Fruit fly (Drosophila melanogaster) whole organism, prepupa: ENCODE results near the gene TyrR.

Experiments
- Blimp-1 ChIP-seq: fragments of 200-800 bp; sonication (Bioruptor generic); optimal IDR thresholded peaks from 3 replicates; lab custom pipeline; 2017; ENCODE audit warnings: missing biosample characterization, missing genetic modification characterization, mild to moderate bottlenecking, moderate library complexity, missing genetic modification reagents
- CG10631 ChIP-seq: fragments of 200-800 bp; sonication (Bioruptor generic); optimal IDR thresholded peaks from 2 replicates; lab custom pipeline; 2016; ENCODE audit warnings: missing biosample characterization, missing genetic modification characterization
- CG11294 ChIP-seq: fragments of 200-800 bp; sonication (Bioruptor generic); IDR thresholded peaks from 2 replicates; pipeline ENCODE4 v1.3.6; 2022; ENCODE audit warnings: missing biosample characterization, missing genetic modification characterization
- CG11762 ChIP-seq: fragments of 200-800 bp; sonication (Bioruptor generic); optimal IDR thresholded peaks from 3 replicates; lab custom pipeline; 2016; ENCODE audit warnings: missing biosample characterization, missing genetic modification characterization; ENCODE audit not compliant: insufficient read depth
- CG15336 ChIP-seq: fragments of 200-800 bp; sonication (Bioruptor generic); IDR thresholded peaks from 2 replicates; pipeline ENCODE4 v1.3.6; 2022; ENCODE audit warnings: missing biosample characterization, missing genetic modification characterization
- CG16779 ChIP-seq: fragments of 200-800 bp; sonication (Bioruptor generic); optimal IDR thresholded peaks from 3 replicates; lab custom pipeline; 2017; ENCODE audit warnings: missing biosample characterization, mild to moderate bottlenecking, missing genetic modification characterization
- CG3032 ChIP-seq: fragments of 200-800 bp; optimal IDR thresholded peaks from 2 replicates; lab custom pipeline; 2019; ENCODE audit warnings: missing biosample characterization, mild to moderate bottlenecking, missing genetic modification characterization, moderate library complexity
- CG32006 ChIP-seq: fragments of 200-800 bp; sonication (Bioruptor generic); optimal IDR thresholded peaks from 3 replicates; lab custom pipeline; 2017; ENCODE audit warnings: missing biosample characterization, mild to moderate bottlenecking, missing genetic modification characterization
- CG34406 ChIP-seq: fragments of 200-800 bp; sonication (Bioruptor generic); optimal IDR thresholded peaks from 3 replicates; lab custom pipeline; 2016; ENCODE audit warnings: missing biosample characterization, missing genetic modification characterization
- CG3919 ChIP-seq: fragments of 200-800 bp; sonication (Bioruptor generic); optimal IDR thresholded peaks from 3 replicates; lab custom pipeline; 2016; ENCODE audit warnings: missing biosample characterization, missing genetic modification characterization
- CG6276 ChIP-seq: fragments of 200-800 bp; sonication (Bioruptor generic); optimal IDR thresholded peaks from 2 replicates; lab custom pipeline; 2017; ENCODE audit warnings: missing biosample characterization, mild to moderate bottlenecking, missing genetic modification characterization
- CG6792 ChIP-seq: fragments of 200-800 bp; sonication (Bioruptor generic); optimal IDR thresholded peaks from 3 replicates; lab custom pipeline; 2016; ENCODE audit warnings: missing biosample characterization, missing genetic modification characterization
- CG6854 ChIP-seq: fragments of 200-800 bp; sonication (Bioruptor generic); optimal IDR thresholded peaks from 2 replicates; lab custom pipeline; 2017; ENCODE audit warnings: missing biosample characterization, mild to moderate bottlenecking, missing genetic modification characterization
- CG8119 ChIP-seq: fragments of 200-800 bp; sonication (Bioruptor generic); IDR thresholded peaks from 3 replicates; pipeline ENCODE4 v1.3.6; 2022; ENCODE audit warnings: missing biosample characterization, missing genetic modification characterization
- CG8319 ChIP-seq: fragments of 200-800 bp; sonication (Bioruptor generic); optimal IDR thresholded peaks from 3 replicates; lab custom pipeline; 2016; ENCODE audit warnings: missing biosample characterization, missing genetic modification characterization
- CG8632 ChIP-seq: fragments of 200-800 bp; sonication (Bioruptor generic); optimal IDR thresholded peaks from 3 replicates; lab custom pipeline; 2016; ENCODE audit warnings: missing biosample characterization, missing genetic modification characterization
- CG9139 ChIP-seq: fragments of 200-800 bp; sonication (Bioruptor generic); optimal IDR thresholded peaks from 3 replicates; lab custom pipeline; 2017; ENCODE audit warnings: missing biosample characterization, mild to moderate bottlenecking, missing genetic modification characterization
- Eip78C ChIP-seq: fragments of 200-800 bp; sonication (Bioruptor generic); peaks from one replicate; lab custom pipeline; 2016; ENCODE audit warnings: missing biosample characterization, missing genetic modification characterization
- Ets21C ChIP-seq: fragments of 200-800 bp; sonication (Bioruptor generic); optimal IDR thresholded peaks from 3 replicates; lab custom pipeline; 2016; ENCODE audit warnings: missing biosample characterization, missing genetic modification characterization
- Ets96B ChIP-seq: fragments of 200-800 bp; optimal IDR thresholded peaks from 2 replicates; lab custom pipeline; 2019; ENCODE audit warnings: missing biosample characterization, mild to moderate bottlenecking, missing genetic modification characterization, moderate library complexity
- Gug ChIP-seq: fragments of 200-800 bp; sonication (Bioruptor generic); IDR thresholded peaks from 2 replicates; pipeline ENCODE4 v1.3.6; 2022; ENCODE audit warnings: missing biosample characterization, missing genetic modification characterization
- Hr38 ChIP-seq: sonication (Bioruptor generic); optimal IDR thresholded peaks from 2 replicates; lab custom pipeline; 2016; ENCODE audit warnings: missing biosample characterization, missing genetic modification characterization
- Hr39 ChIP-seq: fragments of 200-800 bp; sonication (Bioruptor generic); optimal IDR thresholded peaks from 2 replicates; lab custom pipeline; 2016; ENCODE audit warnings: missing biosample characterization, missing genetic modification characterization
- Lpt ChIP-seq: fragments of 200-800 bp; sonication (Bioruptor generic); optimal IDR thresholded peaks from 3 replicates; lab custom pipeline; 2016; ENCODE audit warnings: missing biosample characterization, missing genetic modification characterization
- OdsH ChIP-seq: fragments of 200-800 bp; sonication (Bioruptor generic); optimal IDR thresholded peaks from 3 replicates; lab custom pipeline; 2016; ENCODE audit warnings: missing biosample characterization, missing genetic modification characterization
- Sox102F ChIP-seq: fragments of 200-800 bp; sonication (Bioruptor generic); optimal IDR thresholded peaks from 2 replicates; lab custom pipeline; 2016; ENCODE audit warnings: missing biosample characterization, mild to moderate bottlenecking, missing genetic modification characterization
- acj6 ChIP-seq: fragments of 200-800 bp; sonication (Bioruptor generic); optimal IDR thresholded peaks from 3 replicates; lab custom pipeline; 2016; ENCODE audit warnings: missing biosample characterization, missing genetic modification characterization
- cyc ChIP-seq: fragments of 200-800 bp; sonication (Bioruptor generic); optimal IDR thresholded peaks from 3 replicates; lab custom pipeline; 2016; ENCODE audit warnings: missing biosample characterization, missing genetic modification characterization
- dsx ChIP-seq: fragments of 200-800 bp; optimal IDR thresholded peaks from 3 replicates; lab custom pipeline; 2019; ENCODE audit warnings: missing biosample characterization, mild to moderate bottlenecking, missing genetic modification characterization, moderate library complexity; ENCODE audit not compliant: poor library complexity, severe bottlenecking
- esn ChIP-seq: fragments of 200-800 bp; sonication (Bioruptor generic); optimal IDR thresholded peaks from 2 replicates; lab custom pipeline; 2016; ENCODE audit warnings: missing biosample characterization, mild to moderate bottlenecking, missing genetic modification characterization, moderate library complexity
- fd59A ChIP-seq: fragments of 200-800 bp; sonication (Bioruptor generic); optimal IDR thresholded peaks from 2 replicates; lab custom pipeline; 2017; ENCODE audit warnings: missing biosample characterization, mild to moderate bottlenecking, missing genetic modification characterization, missing genetic modification reagents
- fd85E ChIP-seq: fragments of 200-800 bp; sonication (Bioruptor generic); optimal IDR thresholded peaks from 3 replicates; lab custom pipeline; 2016; ENCODE audit warnings: missing biosample characterization, missing genetic modification characterization
- fkh ChIP-seq: fragments of 200-800 bp; sonication (Bioruptor generic); optimal IDR thresholded peaks from 3 replicates; lab custom pipeline; 2017; ENCODE audit warnings: missing biosample characterization, mild to moderate bottlenecking, missing genetic modification characterization, moderate library complexity
- net ChIP-seq: fragments of 200-800 bp; sonication (Bioruptor generic); optimal IDR thresholded peaks from 3 replicates; lab custom pipeline; 2016; ENCODE audit warnings: missing biosample characterization, missing genetic modification characterization
- pdm3 ChIP-seq: fragments of 200-800 bp; sonication (Bioruptor generic); optimal IDR thresholded peaks from 3 replicates; lab custom pipeline; 2016; ENCODE audit warnings: missing biosample characterization, missing genetic modification characterization
- salr ChIP-seq, 2 experiments: fragments of 200-800 bp; sonication (Bioruptor generic); optimal IDR thresholded peaks; 3 replicates each; lab custom pipeline; 2016 to 2018; ENCODE audit warnings: missing biosample characterization in 2 of 2, missing genetic modification characterization in 2 of 2, mild to moderate bottlenecking in 1 of 2
- ss ChIP-seq, 2 experiments: fragments of 200-800 bp; sonication (Bioruptor generic); optimal IDR thresholded peaks; 2 replicates in 1 of 2; 3 replicates in 1 of 2; lab custom pipeline; 2017 to 2018; ENCODE audit warnings: mild to moderate bottlenecking in 2 of 2, missing biosample characterization in 2 of 2, missing genetic modification characterization in 2 of 2, moderate library complexity in 1 of 2
- topi ChIP-seq: fragments of 200-800 bp; sonication (Bioruptor generic); optimal IDR thresholded peaks from 3 replicates; lab custom pipeline; 2016; ENCODE audit warnings: missing biosample characterization, missing genetic modification characterization
- vri ChIP-seq: fragments of 200-800 bp; sonication (Bioruptor generic); optimal IDR thresholded peaks from 3 replicates; lab custom pipeline; 2016; ENCODE audit warnings: missing biosample characterization, mild to moderate bottlenecking, missing genetic modification characterization

Gene TyrR

dm6 chr3R:17807035-17807606 lies 44.1 kb upstream of the TyrR start, which contains the start of gene CG17801:
CG17801 (minus strand) TSS chr3R:17807085.
- TF ChIP-seq net (GFP tag; lab: Kevin White, UChicago) (no peak), Ets96B (tag; lab: Kevin White, UChicago) (no peak), fd59A (no peak), topi (GFP tag; lab: Kevin White, UChicago) (no peak), CG8119 (GFP tag; lab: Robert Waterston, UW) (no peak), Sox102F (GFP tag; lab: Kevin White, UChicago) (no peak), ss (GFP tag; optimal IDR thresholded peaks at IDR 0.05; lab: Kevin White, UChicago) (no peak)

- TF ChIP-seq Hr38 (GFP tag; lab: Kevin White, UChicago), result no peak
- TF ChIP-seq fkh (GFP tag; lab: Kevin White, UChicago), result peak; percentile 61
- TF ChIP-seq CG3919 (GFP tag; lab: Kevin White, UChicago), result no peak
- TF ChIP-seq CG8119 (GFP tag; lab: Robert Waterston, UW), result no peak
Measured at dm6 chr3R:17805092-17805491, 42.1 kb upstream of the TyrR start, which contains the start of gene Nnk. Nnk (minus strand) TSS chr3R:17805249.

dm6 chr3R:17803025-17803424 lies 40.0 kb upstream of the TyrR start, which contains the start of gene CG17806:
CG17806 (minus strand) TSS chr3R:17803260.
- TF ChIP-seq fkh (GFP tag; lab: Kevin White, UChicago), result peak; percentile 87
- TF ChIP-seq vri, result no peak
- peak; percentile 4 for TF ChIP-seq Ets96B (tag; lab: Kevin White, UChicago)
- no peak for TF ChIP-seq CG6276 (GFP tag; lab: Kevin White, UChicago)

dm6 chr3R:17801264-17801663 lies 38.3 kb upstream of the TyrR start, which contains the start of gene CG17803:
CG17803 (minus strand) TSS chr3R:17801512.
- TF ChIP-seq CG8319 (GFP tag; lab: Kevin White, UChicago) (no peak), fd85E (no peak), CG32006 (GFP tag; lab: Kevin White, UChicago) (no peak), CG8632 (GFP tag; lab: Kevin White, UChicago) (no peak), salr (GFP tag; optimal IDR thresholded peaks at IDR 0.05; lab: Kevin White, UChicago) (no peak), CG15336 (GFP tag; lab: Robert Waterston, UW) (no peak), acj6 (GFP tag; lab: Kevin White, UChicago) (no peak), CG16779 (tag; lab: Kevin White, UChicago) (no peak), ss (GFP tag; optimal IDR thresholded peaks at IDR 0.05; lab: Kevin White, UChicago) (no peak), Hr38 (GFP tag; lab: Kevin White, UChicago) (no peak), Sox102F (GFP tag; lab: Kevin White, UChicago) (no peak), esn (no peak), Lpt (no peak), Hr39 (no peak)

dm6 chr3R:17798211-17798737 lies 35.3 kb upstream of the TyrR start, which contains the start of gene CG7379:
CG7379 (minus strand) TSS chr3R:17798304.
- TF ChIP-seq cyc (GFP tag; lab: Kevin White, UChicago) (peak; percentile 87), CG34406 (peak; percentile 75), net (GFP tag; lab: Kevin White, UChicago) (peak; percentile 64), Gug (GFP tag; lab: Robert Waterston, UW) (no peak), ss (GFP tag; optimal IDR thresholded peaks at IDR 0.05; lab: Kevin White, UChicago) (peak in 1 of 2 experiments; percentile 77), CG9139 (no peak), CG8632 (GFP tag; lab: Kevin White, UChicago) (peak; percentile 69), Eip78C (GFP tag; lab: Kevin White, UChicago) (peak; percentile 93), Ets21C (GFP tag; lab: Kevin White, UChicago) (peak; percentile 67), CG3032 (tag; lab: Kevin White, UChicago) (peak; percentile 61), Blimp-1 (GFP tag; lab: Kevin White, UChicago) (peak; percentile 34), pdm3 (GFP tag; lab: Kevin White, UChicago) (no peak), dsx (GFP tag; lab: Kevin White, UChicago) (no peak), CG15336 (GFP tag; lab: Robert Waterston, UW) (no peak), Hr39 (no peak), CG10631 (GFP tag; lab: Kevin White, UChicago) (peak; percentile 90), CG6276 (GFP tag; lab: Kevin White, UChicago) (no peak), Sox102F (GFP tag; lab: Kevin White, UChicago) (no peak), esn (peak; percentile 89), CG11762 (GFP tag; lab: Kevin White, UChicago) (peak; percentile 62), CG32006 (GFP tag; lab: Kevin White, UChicago) (peak; percentile 66), CG11294 (peak; percentile 40; the same call in 1 of the 2 replicates), OdsH (GFP tag; lab: Kevin White, UChicago) (peak; percentile 83), CG6792 (GFP tag; lab: Kevin White, UChicago) (peak; percentile 75), CG6854 (GFP tag; lab: Kevin White, UChicago) (peak; percentile 45), Ets96B (tag; lab: Kevin White, UChicago) (peak; percentile 45)
